Fruit fly (Drosophila melanogaster) whole organism, prepupa: Measurements from ENCODE around the gene BTBD9.

Source experiments
- CG11762 ChIP-seq: fragments of 200-800 bp; sonication (Bioruptor generic); optimal IDR thresholded peaks from 3 replicates; lab custom pipeline; 2016; ENCODE audit warnings: missing biosample characterization, missing genetic modification characterization; ENCODE audit not compliant: insufficient read depth
- CG16779 ChIP-seq: fragments of 200-800 bp; sonication (Bioruptor generic); optimal IDR thresholded peaks from 3 replicates; lab custom pipeline; 2017; ENCODE audit warnings: missing biosample characterization, mild to moderate bottlenecking, missing genetic modification characterization
- CG6276 ChIP-seq: fragments of 200-800 bp; sonication (Bioruptor generic); optimal IDR thresholded peaks from 2 replicates; lab custom pipeline; 2017; ENCODE audit warnings: missing biosample characterization, mild to moderate bottlenecking, missing genetic modification characterization
- Hr38 ChIP-seq: sonication (Bioruptor generic); optimal IDR thresholded peaks from 2 replicates; lab custom pipeline; 2016; ENCODE audit warnings: missing biosample characterization, missing genetic modification characterization
- Hr4 ChIP-seq: fragments of 200-800 bp; sonication (Bioruptor generic); optimal IDR thresholded peaks from 3 replicates; lab custom pipeline; 2016; ENCODE audit warnings: missing biosample characterization, missing genetic modification characterization
- OdsH ChIP-seq: fragments of 200-800 bp; sonication (Bioruptor generic); optimal IDR thresholded peaks from 3 replicates; lab custom pipeline; 2016; ENCODE audit warnings: missing biosample characterization, missing genetic modification characterization
- Sox102F ChIP-seq: fragments of 200-800 bp; sonication (Bioruptor generic); optimal IDR thresholded peaks from 2 replicates; lab custom pipeline; 2016; ENCODE audit warnings: missing biosample characterization, mild to moderate bottlenecking, missing genetic modification characterization
- esn ChIP-seq: fragments of 200-800 bp; sonication (Bioruptor generic); optimal IDR thresholded peaks from 2 replicates; lab custom pipeline; 2016; ENCODE audit warnings: missing biosample characterization, mild to moderate bottlenecking, missing genetic modification characterization, moderate library complexity
- ss ChIP-seq, 2 experiments: fragments of 200-800 bp; sonication (Bioruptor generic); optimal IDR thresholded peaks; 2 replicates in 1 of 2; 3 replicates in 1 of 2; lab custom pipeline; 2017 to 2018; ENCODE audit warnings: mild to moderate bottlenecking in 2 of 2, missing biosample characterization in 2 of 2, missing genetic modification characterization in 2 of 2, moderate library complexity in 1 of 2
- svp ChIP-seq: fragments of 200-800 bp; sonication (Bioruptor generic); peaks from one replicate; lab custom pipeline; 2016; ENCODE audit warnings: missing biosample characterization, missing genetic modification characterization

- TF ChIP-seq OdsH (GFP tag; lab: Kevin White, UChicago) = no peak
- TF ChIP-seq svp (GFP tag; lab: Kevin White, UChicago) = no peak
- no peak for TF ChIP-seq CG11762 (GFP tag; lab: Kevin White, UChicago)
- TF ChIP-seq CG16779 (tag; lab: Kevin White, UChicago) = no peak
- no peak for TF ChIP-seq Sox102F (GFP tag; lab: Kevin White, UChicago)
- no peak for TF ChIP-seq CG6276 (GFP tag; lab: Kevin White, UChicago)
- TF ChIP-seq esn (GFP tag; lab: Kevin White, UChicago) = no peak
- no peak for TF ChIP-seq Hr4
- no peak for TF ChIP-seq ss (GFP tag; optimal IDR thresholded peaks at IDR 0.05; lab: Kevin White, UChicago)
- no peak for TF ChIP-seq Hr38 (GFP tag; lab: Kevin White, UChicago)
Measured at dm6 chrX:10814832-10815372, 46.6 kb downstream of the BTBD9 start.
